Fruit fly (Drosophila melanogaster) whole organism, adult: Measurements from ENCODE around the gene CG10555.

ENCODE experiments used
- CG33017 ChIP-seq: fragments of 200-800 bp; sonication (Bioruptor generic); optimal IDR thresholded peaks from 2 replicates; lab custom pipeline; 2018; ENCODE audit warnings: missing biosample characterization, mild to moderate bottlenecking, missing genetic modification characterization, moderate library complexity
- Hr96 ChIP-seq: fragments of 200-800 bp; sonication (Bioruptor generic); optimal IDR thresholded peaks from 2 replicates; lab custom pipeline; 2016; ENCODE audit warnings: missing biosample characterization, missing genetic modification characterization
- ovo ChIP-seq: fragments of 200-800 bp; sonication (Bioruptor generic); optimal IDR thresholded peaks from 2 replicates; lab custom pipeline; 2016; ENCODE audit warnings: missing biosample characterization, missing genetic modification characterization

dm6 chrX:8442912-8443311 lies 44.2 kb downstream of the CG10555 start:
- TF ChIP-seq CG33017 (no peak), ovo (GFP tag; lab: Kevin White, UChicago) (no peak), Hr96 (GFP tag; lab: Kevin White, UChicago) (no peak)
